Worm (Caenorhabditis elegans): ENCODE data around the gene seip-1.

The seip-1 gene

DNA sequence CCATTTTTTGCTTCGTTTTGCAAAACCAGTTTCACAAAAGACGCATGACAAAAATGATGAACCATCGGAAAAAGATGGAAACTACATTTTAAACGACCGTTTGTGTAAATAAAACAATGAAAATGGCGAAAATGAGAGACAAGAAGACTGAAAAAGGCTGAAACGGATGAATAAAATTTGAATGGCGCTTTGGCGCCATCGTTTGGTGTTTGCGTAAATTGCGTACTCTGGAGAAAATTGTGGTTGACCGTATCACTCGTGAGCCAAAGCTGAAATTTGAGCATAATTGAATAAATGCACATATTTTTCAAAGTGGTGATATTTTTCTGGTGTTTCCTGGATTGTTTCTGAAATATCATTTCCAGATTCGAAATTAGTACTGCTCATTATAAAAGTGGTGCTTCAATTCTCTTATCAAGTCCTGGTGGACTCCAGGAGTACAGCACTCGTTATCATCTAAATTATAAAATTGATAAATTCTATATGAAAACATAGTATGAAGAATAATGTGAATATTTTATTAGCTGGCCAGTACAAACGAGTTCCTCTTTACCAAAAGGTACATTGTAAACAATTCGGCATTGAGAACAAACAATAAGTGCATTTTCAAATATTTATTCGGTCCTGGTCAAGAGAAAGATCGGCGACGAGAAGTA, 48.3 kb upstream of the seip-1 start:
- TF ChIP-seq daf-12 (tag; optimal IDR thresholded peaks at IDR 0.05) (no peak), pha-4 (tag; optimal IDR thresholded peaks at IDR 0.05) (peak; percentile 80), elt-2 (tag; optimal IDR thresholded peaks at IDR 0.05) (peak; percentile 70), egl-5 (tag; optimal IDR thresholded peaks at IDR 0.05) (peak; percentile 23), nhr-23 (tag; optimal IDR thresholded peaks at IDR 0.05) (peak; percentile 2), nfya-1 (tag; optimal IDR thresholded peaks at IDR 0.05; ENCODE audit: insufficient read depth) (peak; percentile 21), snpc-4 (tag; optimal IDR thresholded peaks at IDR 0.05) (no peak), ZK546.5 (tag; optimal IDR thresholded peaks at IDR 0.05) (no peak), aly-2 (tag; optimal IDR thresholded peaks at IDR 0.05) (no peak), nhr-77 (tag; optimal IDR thresholded peaks at IDR 0.05) (no peak), ama-1 (optimal IDR thresholded peaks at IDR 0.05) (no peak)

DNA sequence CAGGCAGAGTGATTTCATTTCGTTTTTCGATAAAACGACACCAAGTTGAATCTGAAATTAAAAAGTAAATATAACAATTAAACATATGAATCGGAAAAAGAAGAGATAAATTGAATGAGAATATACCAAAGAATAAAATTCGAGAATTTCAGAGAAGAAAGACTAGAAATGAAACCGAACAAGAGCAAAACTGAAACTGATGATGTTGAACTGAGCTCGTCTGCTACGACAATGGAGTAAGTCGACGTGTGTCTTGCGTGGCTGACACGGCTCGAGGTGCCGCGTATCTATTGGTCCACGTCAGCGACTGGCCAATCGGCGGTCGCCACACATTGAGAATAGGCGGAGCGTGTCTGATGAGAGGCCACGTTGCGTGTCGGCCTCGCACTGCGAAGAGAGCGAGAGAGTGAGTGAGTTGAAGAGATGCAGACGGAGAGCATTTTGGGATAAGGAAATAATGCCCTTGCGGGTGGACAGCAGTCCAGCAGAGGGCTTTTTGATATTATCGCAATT, 47.5 kb upstream of the seip-1 start, which contains the start of gene crt-1:
TSS of gene crt-1 (minus strand) at position 51 of the 513 bp plus-strand sequence.
- TF ChIP-seq unc-62 (GFP tag; optimal IDR thresholded peaks at IDR 0.05) (peak; percentile 43), egl-27 (tag; optimal IDR thresholded peaks at IDR 0.05) (no peak), ceh-82 (tag; optimal IDR thresholded peaks at IDR 0.05) (no peak), nhr-23 (tag; optimal IDR thresholded peaks at IDR 0.05) (peak; percentile 83), skn-1 (tag; optimal IDR thresholded peaks at IDR 0.05) (peak; percentile 79), zag-1 (tag; optimal IDR thresholded peaks at IDR 0.05) (no peak), unc-39 (tag; optimal IDR thresholded peaks at IDR 0.05) (no peak), elt-1 (tag; optimal IDR thresholded peaks at IDR 0.05) (peak; percentile 65), lin-39 (tag; optimal IDR thresholded peaks at IDR 0.05) (peak; percentile 88), nhr-77 (tag; optimal IDR thresholded peaks at IDR 0.05) (no peak), nhr-67 (tag; optimal IDR thresholded peaks at IDR 0.05) (no peak), ama-1 (optimal IDR thresholded peaks at IDR 0.05) (peak; percentile 45), mml-1 (tag; optimal IDR thresholded peaks at IDR 0.05) (no peak), nhr-43 (tag; optimal IDR thresholded peaks at IDR 0.05; ENCODE audit: poor library complexity, severe bottlenecking) (peak; percentile 31), nhr-76 (tag; optimal IDR thresholded peaks at IDR 0.05) (no peak), aly-2 (tag; optimal IDR thresholded peaks at IDR 0.05) (no peak), R02D3.7 (tag; optimal IDR thresholded peaks at IDR 0.05) (peak; percentile 82), elt-2 (tag; optimal IDR thresholded peaks at IDR 0.05) (peak; percentile 93), nfya-1 (tag; optimal IDR thresholded peaks at IDR 0.05; ENCODE audit: insufficient read depth) (peak; percentile 100), elt-3 (tag; optimal IDR thresholded peaks at IDR 0.05) (peak in 1 of 3 experiments; percentile 20), ceh-9 (tag; optimal IDR thresholded peaks at IDR 0.05) (no peak), nhr-28 (tag; optimal IDR thresholded peaks at IDR 0.05) (no peak), mdl-1 (tag; optimal IDR thresholded peaks at IDR 0.05) (peak; percentile 40), nhr-25 (tag; optimal IDR thresholded peaks at IDR 0.05) (peak; percentile 82), pha-4 (tag; optimal IDR thresholded peaks at IDR 0.05) (peak; percentile 84), egl-5 (tag; optimal IDR thresholded peaks at IDR 0.05) (peak; percentile 82), nhr-237 (tag; optimal IDR thresholded peaks at IDR 0.05) (no peak), ztf-4 (tag; optimal IDR thresholded peaks at IDR 0.05) (peak; percentile 51), lin-15B (tag; optimal IDR thresholded peaks at IDR 0.05) (peak; percentile 97), hmg-11 (tag; optimal IDR thresholded peaks at IDR 0.05) (peak; percentile 80), jun-1 (tag; optimal IDR thresholded peaks at IDR 0.05) (peak; percentile 87), eor-1 (tag; optimal IDR thresholded peaks at IDR 0.05) (no peak), daf-12 (tag; optimal IDR thresholded peaks at IDR 0.05) (no peak), ztf-11 (tag; optimal IDR thresholded peaks at IDR 0.05) (no peak), ceh-16 (tag; optimal IDR thresholded peaks at IDR 0.05) (no peak), pqm-1 (tag; optimal IDR thresholded peaks at IDR 0.05) (peak; percentile 55), nhr-12 (tag; optimal IDR thresholded peaks at IDR 0.05) (no peak), nhr-11 (tag; optimal IDR thresholded peaks at IDR 0.05) (peak; percentile 44), fkh-2 (tag; optimal IDR thresholded peaks at IDR 0.05) (no peak), snpc-4 (tag; optimal IDR thresholded peaks at IDR 0.05) (peak; percentile 57), sea-2 (GFP tag; optimal IDR thresholded peaks at IDR 0.05) (no peak), fkh-10 (GFP tag; optimal IDR thresholded peaks at IDR 0.05) (peak; percentile 12), lsy-12 (tag; optimal IDR thresholded peaks at IDR 0.05) (peak; percentile 97), ZK546.5 (tag; optimal IDR thresholded peaks at IDR 0.05) (no peak), fos-1 (tag; optimal IDR thresholded peaks at IDR 0.05) (no peak), ceh-28 (tag; optimal IDR thresholded peaks at IDR 0.05) (peak; percentile 71), tbx-2 (tag; optimal IDR thresholded peaks at IDR 0.05) (peak; percentile 71)
